Worm (Caenorhabditis elegans) whole organism, L2 larva: ENCODE results near the gene col-170.

Experiments used
- C34F6.9 ChIP-seq: fragments of 150-350 bp; optimal IDR thresholded peaks from 2 replicates; lab custom pipeline; 2014; ENCODE audit warnings: missing biosample characterization, missing genetic modification characterization
- F13H6.1 ChIP-seq: sonication (generic microtip); optimal IDR thresholded peaks from 2 replicates; lab custom pipeline; 2016; ENCODE audit warnings: missing genetic modification characterization, missing compliant biosample characterization
- R02D3.7 ChIP-seq: fragments of 150-350 bp; optimal IDR thresholded peaks from 2 replicates; lab custom pipeline; 2014; ENCODE audit warnings: missing biosample characterization, missing genetic modification characterization
- Y55F3AM.14 ChIP-seq: fragments of 200-800 bp; sonication (Bioruptor generic); optimal IDR thresholded peaks from 2 replicates; lab custom pipeline; 2018; ENCODE audit warnings: mild to moderate bottlenecking, missing genetic modification characterization, missing compliant biosample characterization
- ZK546.5 ChIP-seq: sonication (generic microtip); optimal IDR thresholded peaks from 2 replicates; lab custom pipeline; 2017; ENCODE audit warnings: missing biosample characterization, missing genetic modification characterization
- aly-2 ChIP-seq: fragments of 150-350 bp; optimal IDR thresholded peaks from 2 replicates; lab custom pipeline; 2014; ENCODE audit warnings: missing biosample characterization, missing genetic modification characterization
- blmp-1 ChIP-seq: sonication (generic microtip); optimal IDR thresholded peaks from 2 replicates; lab custom pipeline; 2017; ENCODE audit warnings: missing genetic modification characterization, mild to moderate bottlenecking, missing compliant biosample characterization, antibody characterized with exemption, moderate library complexity; ENCODE audit not compliant: insufficient read depth
- ceh-16 ChIP-seq: fragments of 150-350 bp; optimal IDR thresholded peaks from 2 replicates; lab custom pipeline; 2014; ENCODE audit warnings: missing biosample characterization, missing genetic modification characterization
- crh-2 ChIP-seq: sonication (generic microtip); optimal IDR thresholded peaks from 2 replicates; lab custom pipeline; 2017; ENCODE audit warnings: missing biosample characterization, missing genetic modification characterization
- dmd-4 ChIP-seq: sonication (generic microtip); optimal IDR thresholded peaks from 2 replicates; lab custom pipeline; 2017; ENCODE audit warnings: missing biosample characterization, missing genetic modification characterization
- elt-3 ChIP-seq: sonication (generic microtip); optimal IDR thresholded peaks from 2 replicates; lab custom pipeline; 2017; ENCODE audit warnings: missing biosample characterization, missing genetic modification characterization
- fos-1 ChIP-seq: fragments of 150-350 bp; optimal IDR thresholded peaks from 2 replicates; lab custom pipeline; 2014; ENCODE audit warnings: missing biosample characterization, missing genetic modification characterization
- gmeb-1 ChIP-seq: fragments of 150-350 bp; optimal IDR thresholded peaks from 2 replicates; lab custom pipeline; 2014; ENCODE audit warnings: missing biosample characterization, missing genetic modification characterization
- lin-11 ChIP-seq: fragments of 150-350 bp; sonication (generic microtip); optimal IDR thresholded peaks from 2 replicates; lab custom pipeline; 2014; ENCODE audit warnings: missing biosample characterization, missing genetic modification characterization, inconsistent platforms, mixed read lengths
- lin-13 ChIP-seq: fragments of 150-350 bp; optimal IDR thresholded peaks from 2 replicates; lab custom pipeline; 2014; ENCODE audit warnings: missing biosample characterization, missing genetic modification reagents, missing genetic modification characterization
- lin-39 ChIP-seq: fragments of 150-350 bp; optimal IDR thresholded peaks from 2 replicates; lab custom pipeline; 2014; ENCODE audit warnings: missing biosample characterization, missing genetic modification reagents, missing genetic modification characterization
- lsy-2 ChIP-seq, 2 experiments: fragments of 150-350 bp in 1 of 2; sonication (generic microtip) in 1 of 2; optimal IDR thresholded peaks; 2 replicates each; lab custom pipeline; 2014 to 2017; ENCODE audit warnings: missing biosample characterization in 2 of 2, missing genetic modification characterization in 2 of 2
- mab-5 ChIP-seq: fragments of 150-350 bp; optimal IDR thresholded peaks from 2 replicates; lab custom pipeline; 2014; ENCODE audit warnings: missing biosample characterization, missing genetic modification characterization
- mdl-1 ChIP-seq, 2 experiments: fragments of 150-350 bp in 1 of 2; sonication (generic microtip) in 1 of 2; optimal IDR thresholded peaks; 2 replicates each; lab custom pipeline; 2017; ENCODE audit warnings: missing biosample characterization in 2 of 2, missing genetic modification characterization in 2 of 2
- nhr-11 ChIP-seq: fragments of 150-350 bp; optimal IDR thresholded peaks from 2 replicates; lab custom pipeline; 2014; ENCODE audit warnings: missing biosample characterization, missing genetic modification characterization
- nhr-12 ChIP-seq: fragments of 150-350 bp; optimal IDR thresholded peaks from 2 replicates; lab custom pipeline; 2014; ENCODE audit warnings: missing biosample characterization, missing genetic modification characterization
- nhr-129 ChIP-seq: fragments of 150-350 bp; optimal IDR thresholded peaks from 2 replicates; lab custom pipeline; 2014; ENCODE audit warnings: missing biosample characterization, missing genetic modification characterization
- nhr-21 ChIP-seq: fragments of 150-350 bp; optimal IDR thresholded peaks from 2 replicates; lab custom pipeline; 2014; ENCODE audit warnings: missing biosample characterization, missing genetic modification characterization
- nhr-23 ChIP-seq: fragments of 150-350 bp; optimal IDR thresholded peaks from 2 replicates; lab custom pipeline; 2014; ENCODE audit warnings: missing biosample characterization, missing genetic modification reagents, missing genetic modification characterization
- nhr-237 ChIP-seq: fragments of 150-350 bp; optimal IDR thresholded peaks from 2 replicates; lab custom pipeline; 2014; ENCODE audit warnings: missing biosample characterization, missing genetic modification characterization
- nhr-25 ChIP-seq: fragments of 150-350 bp; sonication (generic microtip); optimal IDR thresholded peaks from 3 replicates; lab custom pipeline; 2014; ENCODE audit warnings: missing biosample characterization, missing genetic modification characterization
- nhr-6 ChIP-seq: fragments of 150-350 bp; optimal IDR thresholded peaks from 2 replicates; lab custom pipeline; 2014; ENCODE audit warnings: missing biosample characterization, missing genetic modification characterization
- peb-1 ChIP-seq: fragments of 150-350 bp; optimal IDR thresholded peaks from 2 replicates; lab custom pipeline; 2014; ENCODE audit warnings: missing biosample characterization, missing genetic modification characterization
- sem-4 ChIP-seq: fragments of 150-350 bp; optimal IDR thresholded peaks from 2 replicates; lab custom pipeline; 2014; ENCODE audit warnings: missing biosample characterization, missing genetic modification reagents, missing genetic modification characterization
- sma-3 ChIP-seq: sonication (generic microtip); optimal IDR thresholded peaks from 2 replicates; lab custom pipeline; 2016; ENCODE audit warnings: missing genetic modification reagents, missing genetic modification characterization, missing compliant biosample characterization
- sma-9 ChIP-seq, 2 experiments: fragments of 150-350 bp in 1 of 2; sonication (generic microtip) in 1 of 2; optimal IDR thresholded peaks; 2 replicates each; lab custom pipeline; 2014 to 2016; ENCODE audit warnings: missing genetic modification characterization in 2 of 2, mild to moderate bottlenecking in 1 of 2, missing biosample characterization in 1 of 2, missing compliant biosample characterization in 1 of 2, missing genetic modification reagents in 1 of 2, moderate library complexity in 1 of 2
- unc-55 ChIP-seq: fragments of 150-350 bp; sonication (generic microtip); optimal IDR thresholded peaks from 3 replicates; lab custom pipeline; 2014; ENCODE audit warnings: missing biosample characterization, missing genetic modification reagents, missing genetic modification characterization
- unc-62 ChIP-seq: fragments of 150-350 bp; optimal IDR thresholded peaks from 2 replicates; lab custom pipeline; 2014; ENCODE audit warnings: missing biosample characterization, missing genetic modification reagents, missing genetic modification characterization
- zag-1 ChIP-seq: fragments of 150-350 bp; optimal IDR thresholded peaks from 2 replicates; lab custom pipeline; 2014; ENCODE audit warnings: missing biosample characterization, missing genetic modification characterization
- ztf-11 ChIP-seq: sonication (generic microtip); optimal IDR thresholded peaks from 2 replicates; lab custom pipeline; 2017; ENCODE audit warnings: missing biosample characterization, missing genetic modification characterization
- ztf-4 ChIP-seq: fragments of 150-350 bp; optimal IDR thresholded peaks from 2 replicates; lab custom pipeline; 2014; ENCODE audit warnings: missing biosample characterization, missing genetic modification characterization

Gene col-170

DNA sequence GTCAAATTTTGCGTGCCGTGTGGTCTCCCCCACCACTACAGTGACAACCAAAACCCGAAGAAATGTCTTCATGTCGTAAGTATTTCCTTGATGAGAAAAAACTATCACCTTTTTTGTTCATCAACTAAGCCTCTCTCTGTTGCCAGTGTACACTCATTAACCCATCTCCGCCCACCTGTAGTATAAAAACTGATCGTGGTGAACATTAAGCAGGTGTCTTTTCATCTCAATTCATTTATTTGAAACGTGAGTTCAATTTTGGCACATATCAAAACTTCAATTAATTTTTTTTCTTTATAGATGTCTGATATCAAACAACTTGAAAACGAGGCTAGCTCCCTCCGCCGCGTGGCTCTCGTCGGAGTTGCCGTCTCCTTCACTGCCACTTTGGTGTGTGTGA lies at the start of gene col-170:
col-170 (plus strand) TSS at position 301 of the 400 bp plus-strand sequence.
- TF ChIP-seq nhr-237 (tag; lab: Kevin White, UChicago) (no peak), nhr-11 (tag; lab: Kevin White, UChicago) (no peak), unc-62 (no peak), ZK546.5 (tag; lab: Kevin White, UChicago) (no peak), peb-1 (no peak), mab-5 (tag; lab: Kevin White, UChicago) (no peak)

- TF ChIP-seq nhr-11 (tag; lab: Kevin White, UChicago) (peak; percentile 30), nhr-21 (tag; lab: Kevin White, UChicago) (peak; percentile 8), nhr-12 (tag; lab: Kevin White, UChicago) (no peak), sma-9 (GFP tag; optimal IDR thresholded peaks at IDR 0.05; lab: Kevin White, UChicago) (peak; percentile 37), sma-9 (tag; optimal IDR thresholded peaks at IDR 0.05; lab: Kevin White, UChicago) (no peak), fos-1 (tag; lab: Kevin White, UChicago) (peak; percentile 45), lsy-2 (tag; optimal IDR thresholded peaks at IDR 0.05; lab: Kevin White, UChicago) (no peak), peb-1 (no peak), crh-2 (tag; lab: Kevin White, UChicago) (peak; percentile 32), nhr-6 (tag; lab: Kevin White, UChicago) (no peak), ztf-11 (no peak), sma-3 (GFP tag; lab: Kevin White, UChicago) (peak; percentile 48)
Measured at ce11 chrX:6286154-6286553, 45.4 kb upstream of the col-170 start.

- TF ChIP-seq nhr-6 (tag; lab: Kevin White, UChicago), result no peak
- no peak for TF ChIP-seq lin-39 (tag; lab: Kevin White, UChicago)
Measured at ce11 chrX:6289038-6289437, 42.5 kb upstream of the col-170 start.

- TF ChIP-seq aly-2, result no peak
Measured at ce11 chrX:6291632-6292031, 39.9 kb upstream of the col-170 start, which contains the start of gene lev-9. TSS of gene lev-9 (minus strand) at chrX:6291732.

ce11 chrX:6292143-6292542 lies 39.4 kb upstream of the col-170 start:
- TF ChIP-seq sma-3 (GFP tag; lab: Kevin White, UChicago) (peak; percentile 36), dmd-4 (tag; lab: Kevin White, UChicago) (no peak), ZK546.5 (tag; lab: Kevin White, UChicago) (no peak), zag-1 (no peak), elt-3 (tag; lab: Kevin White, UChicago) (no peak), unc-55 (GFP tag; lab: Kevin White, UChicago) (peak; percentile 67), F13H6.1 (tag; lab: Kevin White, UChicago) (peak; percentile 60), nhr-12 (tag; lab: Kevin White, UChicago) (no peak), ceh-16 (tag; lab: Kevin White, UChicago) (peak; percentile 15), gmeb-1 (tag; lab: Kevin White, UChicago) (peak; percentile 6), mab-5 (tag; lab: Kevin White, UChicago) (peak; percentile 27), blmp-1 (tag; lab: Kevin White, UChicago) (no peak), nhr-129 (tag; lab: Kevin White, UChicago) (peak; percentile 48), ztf-11 (no peak), lsy-2 (tag; optimal IDR thresholded peaks at IDR 0.05; lab: Kevin White, UChicago) (peak in 1 of 2 experiments; percentile 47), Y55F3AM.14 (GFP tag; lab: Kevin White, UChicago) (peak; percentile 50), C34F6.9 (peak; percentile 41), nhr-21 (tag; lab: Kevin White, UChicago) (peak; percentile 56), ztf-4 (tag; lab: Kevin White, UChicago) (no peak), nhr-25 (tag; lab: Kevin White, UChicago) (peak; percentile 17), aly-2 (no peak), nhr-6 (tag; lab: Kevin White, UChicago) (peak; percentile 17), lin-11 (tag; lab: Kevin White, UChicago) (peak; percentile 59), fos-1 (tag; lab: Kevin White, UChicago) (peak; percentile 58), R02D3.7 (tag; lab: Kevin White, UChicago) (no peak), nhr-23 (no peak), lin-13 (GFP tag; lab: Kevin White, UChicago) (peak; percentile 60), crh-2 (tag; lab: Kevin White, UChicago) (peak; percentile 52), mdl-1 (tag; optimal IDR thresholded peaks at IDR 0.05; lab: Kevin White, UChicago) (no peak), peb-1 (no peak), sma-9 (GFP tag; optimal IDR thresholded peaks at IDR 0.05; lab: Kevin White, UChicago) (peak; percentile 63), sma-9 (tag; optimal IDR thresholded peaks at IDR 0.05; lab: Kevin White, UChicago) (no peak), sem-4 (peak; percentile 61)
- TF ChIP-seq, all 48 proteins: peak for 19
